Worm (Caenorhabditis elegans) whole organism, late embryonic: ENCODE measurements around the gene col-72.

ENCODE experiments used
- ama-1 ChIP-seq: fragments of 150-350 bp; optimal IDR thresholded peaks from 2 replicates; lab custom pipeline; 2014
- ceh-22 ChIP-seq: sonication (generic microtip); optimal IDR thresholded peaks from 2 replicates; lab custom pipeline; 2017; ENCODE audit warnings: missing biosample characterization, missing genetic modification characterization
- ceh-30 ChIP-seq: fragments of 150-350 bp; optimal IDR thresholded peaks from 2 replicates; lab custom pipeline; 2014; ENCODE audit warnings: missing biosample characterization, missing genetic modification characterization
- che-1 ChIP-seq: sonication (generic microtip); optimal IDR thresholded peaks from 2 replicates; lab custom pipeline; 2016; ENCODE audit warnings: mild to moderate bottlenecking, missing genetic modification characterization, missing compliant biosample characterization
- fkh-6 ChIP-seq: sonication (generic microtip); optimal IDR thresholded peaks from 2 replicates; lab custom pipeline; 2016; ENCODE audit warnings: missing genetic modification characterization, missing compliant biosample characterization
- lin-11 ChIP-seq: fragments of 200-800 bp; sonication (Bioruptor generic); optimal IDR thresholded peaks from 2 replicates; lab custom pipeline; 2018; ENCODE audit warnings: mild to moderate bottlenecking, missing genetic modification characterization, missing compliant biosample characterization
- nhr-11 ChIP-seq: fragments of 150-350 bp; optimal IDR thresholded peaks from 2 replicates; lab custom pipeline; 2014; ENCODE audit warnings: missing biosample characterization, missing genetic modification characterization
- pag-3 ChIP-seq: sonication (generic microtip); optimal IDR thresholded peaks from 2 replicates; lab custom pipeline; 2016; ENCODE audit warnings: missing compliant biosample characterization, missing genetic modification characterization, borderline replicate concordance
- pqm-1 ChIP-seq: sonication (generic microtip); optimal IDR thresholded peaks from 2 replicates; lab custom pipeline; 2016; ENCODE audit warnings: missing genetic modification characterization, missing compliant biosample characterization
- rnt-1 ChIP-seq: sonication (generic microtip); optimal IDR thresholded peaks from 2 replicates; lab custom pipeline; 2016; ENCODE audit warnings: missing genetic modification characterization, missing compliant biosample characterization
- sox-4 ChIP-seq: sonication (generic microtip); optimal IDR thresholded peaks from 2 replicates; lab custom pipeline; 2017; ENCODE audit warnings: mild to moderate bottlenecking, missing genetic modification characterization, inconsistent platforms, missing compliant biosample characterization
- unc-3 ChIP-seq, 2 experiments: fragments of 200-800 bp in 1 of 2; sonication (Bioruptor generic) in 1 of 2; sonication (generic microtip) in 1 of 2; conservative IDR thresholded peaks in 1 of 2; optimal IDR thresholded peaks in 1 of 2; 2 replicates each; pipeline versions ENCODE4 v1.3.6 to Lab custom; 2016 to 2022; ENCODE audit warnings: missing compliant biosample characterization in 2 of 2, missing genetic modification characterization in 2 of 2, missing genetic modification reagents in 1 of 2
- unc-42 ChIP-seq: sonication (generic microtip); optimal IDR thresholded peaks from 2 replicates; lab custom pipeline; 2016; ENCODE audit warnings: missing genotype, missing genetic modification characterization, missing compliant biosample characterization

DNA sequence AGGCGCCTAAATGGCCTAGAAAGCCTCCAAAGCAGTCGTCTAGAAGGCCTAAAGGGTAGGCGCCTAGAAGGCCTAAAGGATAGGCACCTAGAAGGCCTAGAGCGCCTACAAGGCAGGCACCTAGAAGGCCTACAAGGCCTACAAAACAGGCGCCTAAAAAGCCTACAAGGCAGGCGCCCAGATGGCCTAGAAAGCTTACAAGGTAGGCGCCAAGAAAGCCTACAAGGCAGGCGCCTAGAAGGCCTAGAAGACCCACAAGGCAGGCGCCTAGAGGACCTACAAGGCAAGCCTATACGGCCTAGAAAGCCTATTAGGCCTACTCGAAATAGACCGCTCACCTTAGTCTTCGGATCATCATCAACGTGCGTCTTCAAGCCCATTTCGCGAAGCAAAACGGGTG is 22.0 kb downstream of the col-72 start:
- TF ChIP-seq pqm-1 (tag; lab: Kevin White, UChicago), result no peak
- no peak for TF ChIP-seq rnt-1 (tag; lab: Kevin White, UChicago)
- TF ChIP-seq lin-11, result no peak
- TF ChIP-seq unc-42 (tag; lab: Kevin White, UChicago), result no peak
- TF ChIP-seq fkh-6 (tag; lab: Kevin White, UChicago), result no peak
- TF ChIP-seq nhr-11, result no peak
- no peak for TF ChIP-seq pag-3 (tag; lab: Kevin White, UChicago)
- no peak for TF ChIP-seq che-1 (tag; lab: Kevin White, UChicago)
- no peak for TF ChIP-seq sox-4 (tag; lab: Kevin White, UChicago)
- no peak for TF ChIP-seq unc-3 (GFP tag; conservative IDR thresholded peaks at IDR 0.05; lab: Robert Waterston, UW)
- TF ChIP-seq unc-3 (tag; optimal IDR thresholded peaks at IDR 0.05; lab: Kevin White, UChicago), result no peak
- no peak for TF ChIP-seq ceh-30
- TF ChIP-seq ceh-22 (tag; lab: Kevin White, UChicago), result no peak
- TF ChIP-seq ama-1 (lab: Kevin White, UChicago), result no peak
